Fruit fly (Drosophila melanogaster) whole organism, embryonic: ENCODE results near the gene Vm26Ac.

Experiments used
- Asciz ChIP-seq: fragments of 200-800 bp; sonication (Bioruptor generic); optimal IDR thresholded peaks from 2 replicates; lab custom pipeline; 2017; ENCODE audit warnings: missing biosample characterization, mild to moderate bottlenecking, missing genetic modification characterization, missing genetic modification reagents
- CG10565 ChIP-seq: fragments of 200-800 bp; sonication (Bioruptor generic); optimal IDR thresholded peaks from 3 replicates; lab custom pipeline; 2016; ENCODE audit warnings: missing biosample characterization, mild to moderate bottlenecking, missing genetic modification characterization
- CG1233 ChIP-seq: fragments of 200-800 bp; sonication (Bioruptor generic); optimal IDR thresholded peaks from 4 replicates; lab custom pipeline; 2018; ENCODE audit warnings: missing biosample characterization, mild to moderate bottlenecking, missing genetic modification characterization
- CG12769 ChIP-seq: fragments of 200-800 bp; sonication (Bioruptor generic); optimal IDR thresholded peaks from 2 replicates; lab custom pipeline; 2019; ENCODE audit warnings: missing biosample characterization, mild to moderate bottlenecking, missing genetic modification characterization, moderate library complexity
- CG13296 ChIP-seq: fragments of 200-800 bp; sonication (Bioruptor generic); optimal IDR thresholded peaks from 3 replicates; lab custom pipeline; 2018; ENCODE audit warnings: missing biosample characterization, mild to moderate bottlenecking, missing genetic modification characterization
- CG13775 ChIP-seq: fragments of 200-800 bp; sonication (Bioruptor generic); optimal IDR thresholded peaks from 3 replicates; lab custom pipeline; 2017; ENCODE audit warnings: missing biosample characterization, mild to moderate bottlenecking, missing genetic modification characterization
- CG14050 ChIP-seq: fragments of 200-800 bp; sonication (Bioruptor generic); IDR thresholded peaks from 3 replicates; pipeline ENCODE4 v1.3.6; 2022; ENCODE audit warnings: missing biosample characterization, missing genetic modification characterization
- CG1529 ChIP-seq: fragments of 200-800 bp; sonication (Bioruptor generic); optimal IDR thresholded peaks from 3 replicates; lab custom pipeline; 2018; ENCODE audit warnings: missing biosample characterization, missing genetic modification characterization
- CG1647 ChIP-seq: fragments of 200-800 bp; sonication (Bioruptor generic); optimal IDR thresholded peaks from 3 replicates; lab custom pipeline; 2016; ENCODE audit warnings: missing biosample characterization, missing genetic modification characterization
- CG17385 ChIP-seq: fragments of 200-800 bp; sonication (Bioruptor generic); optimal IDR thresholded peaks from 3 replicates; lab custom pipeline; 2018; ENCODE audit warnings: missing biosample characterization, mild to moderate bottlenecking, missing genetic modification characterization
- CG17912 ChIP-seq: fragments of 200-800 bp; sonication (Bioruptor generic); optimal IDR thresholded peaks from 2 replicates; lab custom pipeline; 2018; ENCODE audit warnings: missing biosample characterization, mild to moderate bottlenecking, missing genetic modification characterization
- CG18599 ChIP-seq: fragments of 200-800 bp; sonication (Bioruptor generic); optimal IDR thresholded peaks from 3 replicates; lab custom pipeline; 2017; ENCODE audit warnings: missing biosample characterization, missing genetic modification characterization, mild to moderate bottlenecking, moderate library complexity, missing genetic modification reagents
- CG2202 ChIP-seq: fragments of 200-800 bp; sonication (Bioruptor generic); optimal IDR thresholded peaks from 2 replicates; lab custom pipeline; 2018; ENCODE audit warnings: missing biosample characterization, mild to moderate bottlenecking, missing genetic modification characterization
- CG32767 ChIP-seq: fragments of 200-800 bp; sonication (Bioruptor generic); IDR thresholded peaks from 2 replicates; pipeline ENCODE4 v1.3.6; 2022; ENCODE audit warnings: missing biosample characterization, missing genetic modification characterization
- CG34376 ChIP-seq: fragments of 200-800 bp; sonication (Bioruptor generic); optimal IDR thresholded peaks from 2 replicates; lab custom pipeline; 2018; ENCODE audit warnings: missing biosample characterization, mild to moderate bottlenecking, missing genetic modification characterization
- CG4360 ChIP-seq: fragments of 200-800 bp; sonication (Bioruptor generic); IDR thresholded peaks from 2 replicates; pipeline ENCODE4 v1.3.6; 2022; ENCODE audit warnings: missing biosample characterization, missing genetic modification characterization
- CG6791 ChIP-seq: fragments of 200-800 bp; sonication (Bioruptor generic); IDR thresholded peaks from 3 replicates; pipeline ENCODE4 v1.3.6; 2022; ENCODE audit warnings: missing biosample characterization, missing genetic modification characterization; ENCODE audit not compliant: partially characterized antibody
- CG6854 ChIP-seq: fragments of 200-800 bp; sonication (Bioruptor generic); optimal IDR thresholded peaks from 3 replicates; lab custom pipeline; 2017; ENCODE audit warnings: missing biosample characterization, mild to moderate bottlenecking, missing genetic modification characterization
- CG7372 ChIP-seq: fragments of 200-800 bp; sonication (Bioruptor generic); IDR thresholded peaks from 2 replicates; pipeline ENCODE4 v1.3.6; 2022; ENCODE audit warnings: missing biosample characterization, missing genetic modification characterization
- CG8290 ChIP-seq, 3 experiments: fragments of 200-800 bp; sonication (Bioruptor generic); optimal IDR thresholded peaks; 2 replicates each; lab custom pipeline; 2016 to 2019; ENCODE audit warnings: missing biosample characterization in 3 of 3, missing genetic modification characterization in 3 of 3, mild to moderate bottlenecking in 2 of 3, moderate library complexity in 1 of 3
- CG9215 ChIP-seq: fragments of 200-800 bp; sonication (Bioruptor generic); IDR thresholded peaks from 2 replicates; pipeline ENCODE4 v1.3.6; 2022; ENCODE audit warnings: missing biosample characterization, missing genetic modification characterization
- Dek ChIP-seq: fragments of 200-800 bp; sonication (Bioruptor generic); optimal IDR thresholded peaks from 3 replicates; lab custom pipeline; 2019; ENCODE audit warnings: missing biosample characterization, mild to moderate bottlenecking, missing genetic modification characterization, moderate library complexity
- E2f2 ChIP-seq: fragments of 200-800 bp; sonication (Bioruptor generic); IDR thresholded peaks from 2 replicates; pipeline ENCODE4 v1.3.6; 2022; ENCODE audit warnings: missing biosample characterization, missing genetic modification characterization
- Elba2 ChIP-seq: fragments of 200-800 bp; sonication (Bioruptor generic); optimal IDR thresholded peaks from 3 replicates; lab custom pipeline; 2016; ENCODE audit warnings: missing biosample characterization, missing genetic modification characterization
- Fer2 ChIP-seq: fragments of 200-800 bp; sonication (Bioruptor generic); optimal IDR thresholded peaks from 2 replicates; lab custom pipeline; 2018; ENCODE audit warnings: missing biosample characterization, mild to moderate bottlenecking, missing genetic modification characterization, moderate library complexity
- Hand ChIP-seq: fragments of 200-800 bp; sonication (Bioruptor generic); optimal IDR thresholded peaks from 2 replicates; lab custom pipeline; 2017; ENCODE audit warnings: mild to moderate bottlenecking, missing biosample characterization, missing genetic modification reagents, missing genetic modification characterization
- Lpt ChIP-seq: fragments of >200 bp; optimal IDR thresholded peaks from 2 replicates; lab custom pipeline; 2018; ENCODE audit warnings: missing biosample characterization, missing genetic modification characterization
- MESR4 ChIP-seq: fragments of 200-800 bp; sonication (Bioruptor generic); optimal IDR thresholded peaks from 2 replicates; lab custom pipeline; 2018; ENCODE audit warnings: missing biosample characterization, mild to moderate bottlenecking, missing genetic modification characterization, moderate library complexity
- Nf-YA ChIP-seq: fragments of 200-800 bp; sonication (Bioruptor generic); IDR thresholded peaks from 2 replicates; pipeline ENCODE4 v1.3.6; 2022; ENCODE audit warnings: missing biosample characterization, missing genetic modification characterization
- PHDP ChIP-seq: fragments of 200-800 bp; sonication (Bioruptor generic); optimal IDR thresholded peaks from 3 replicates; lab custom pipeline; 2018; ENCODE audit warnings: missing biosample characterization, mild to moderate bottlenecking, missing genetic modification characterization, moderate library complexity
- Poxn ChIP-seq: fragments of 200-800 bp; sonication (Bioruptor generic); IDR thresholded peaks from 2 replicates; pipeline ENCODE4 v1.3.6; 2022; ENCODE audit warnings: missing biosample characterization, missing genetic modification characterization
- Ssrp ChIP-seq: fragments of 200-800 bp; sonication (Bioruptor generic); optimal IDR thresholded peaks from 2 replicates; lab custom pipeline; 2018; ENCODE audit warnings: missing biosample characterization, mild to moderate bottlenecking, missing genetic modification characterization, moderate library complexity
- abd-A ChIP-seq: fragments of 200-800 bp; sonication (Bioruptor generic); optimal IDR thresholded peaks from 3 replicates; lab custom pipeline; 2019; ENCODE audit warnings: missing biosample characterization, mild to moderate bottlenecking, missing genetic modification characterization, moderate library complexity
- dmrt11E ChIP-seq: fragments of 200-800 bp; sonication (Bioruptor generic); optimal IDR thresholded peaks from 3 replicates; lab custom pipeline; 2018; ENCODE audit warnings: missing biosample characterization, mild to moderate bottlenecking, missing genetic modification characterization, moderate library complexity
- dysf ChIP-seq: fragments of 200-800 bp; sonication (Bioruptor generic); IDR thresholded peaks from 3 replicates; pipeline ENCODE4 v1.3.6; 2022; ENCODE audit warnings: missing biosample characterization, missing genetic modification characterization
- ewg ChIP-seq: fragments of 200-800 bp; sonication (Bioruptor generic); optimal IDR thresholded peaks from 3 replicates; lab custom pipeline; 2017; ENCODE audit warnings: mild to moderate bottlenecking, missing biosample characterization, missing genetic modification reagents, missing genetic modification characterization
- fd64A ChIP-seq: fragments of 200-800 bp; sonication (Bioruptor generic); optimal IDR thresholded peaks from 3 replicates; lab custom pipeline; 2018; ENCODE audit warnings: missing biosample characterization, mild to moderate bottlenecking, missing genetic modification characterization
- gfzf ChIP-seq: fragments of 200-800 bp; sonication (Bioruptor generic); optimal IDR thresholded peaks from 2 replicates; lab custom pipeline; 2016; ENCODE audit warnings: missing biosample characterization, mild to moderate bottlenecking, missing genetic modification characterization, moderate library complexity
- gro ChIP-seq: fragments of 200-800 bp; sonication (Bioruptor generic); optimal IDR thresholded peaks from 2 replicates; lab custom pipeline; 2016; ENCODE audit warnings: missing biosample characterization, missing genetic modification characterization
- hbn ChIP-seq: fragments of 200-800 bp; sonication (Bioruptor generic); IDR thresholded peaks from 2 replicates; pipeline ENCODE4 v1.3.6; 2022; ENCODE audit warnings: missing biosample characterization, missing genetic modification characterization; ENCODE audit not compliant: partially characterized antibody
- jigr1 ChIP-seq: fragments of 200-800 bp; sonication (Bioruptor generic); IDR thresholded peaks from 3 replicates; pipeline ENCODE4 v1.3.6; 2022; ENCODE audit warnings: missing biosample characterization, missing genetic modification characterization
- jing ChIP-seq: fragments of 200-800 bp; sonication (Bioruptor generic); optimal IDR thresholded peaks from 2 replicates; lab custom pipeline; 2018; ENCODE audit warnings: missing biosample characterization, mild to moderate bottlenecking, missing genetic modification characterization
- lilli ChIP-seq: fragments of 200-800 bp; sonication (Bioruptor generic); optimal IDR thresholded peaks from 3 replicates; lab custom pipeline; 2016; ENCODE audit warnings: missing biosample characterization, missing genetic modification characterization
- lmd ChIP-seq: fragments of 200-800 bp; sonication (Bioruptor generic); IDR thresholded peaks from 2 replicates; pipeline ENCODE4 v1.3.6; 2022; ENCODE audit warnings: missing biosample characterization, missing genetic modification characterization
- nom ChIP-seq: fragments of 200-800 bp; sonication (Bioruptor generic); optimal IDR thresholded peaks from 2 replicates; lab custom pipeline; 2017; ENCODE audit warnings: missing biosample characterization, missing genetic modification characterization, mild to moderate bottlenecking, moderate library complexity, missing genetic modification reagents
- org-1 ChIP-seq: fragments of 200-800 bp; sonication (Bioruptor generic); optimal IDR thresholded peaks from 2 replicates; lab custom pipeline; 2017; ENCODE audit warnings: missing biosample characterization, missing genetic modification characterization
- pan ChIP-seq, 4 experiments: fragments of >200 bp in 3 of 4; fragments of 200-800 bp in 1 of 4; sonication (Bioruptor generic) in 1 of 4; optimal IDR thresholded peaks in 3 of 4; IDR thresholded peaks in 1 of 4; 2 replicates each; pipeline versions ENCODE4 v1.3.6 to Lab custom; 2017 to 2022; ENCODE audit warnings: missing biosample characterization in 2 of 4, missing genetic modification characterization in 2 of 4, mixed read lengths in 1 of 4
- sens-2 ChIP-seq: fragments of 200-800 bp; sonication (Bioruptor generic); IDR thresholded peaks from 2 replicates; pipeline ENCODE4 v1.3.6; 2022; ENCODE audit warnings: missing biosample characterization, missing genetic modification characterization
- twi ChIP-seq: fragments of 200-800 bp; optimal IDR thresholded peaks from 2 replicates; lab custom pipeline; 2019; ENCODE audit warnings: missing biosample characterization, mild to moderate bottlenecking, missing genetic modification characterization, moderate library complexity

Gene Vm26Ac

DNA sequence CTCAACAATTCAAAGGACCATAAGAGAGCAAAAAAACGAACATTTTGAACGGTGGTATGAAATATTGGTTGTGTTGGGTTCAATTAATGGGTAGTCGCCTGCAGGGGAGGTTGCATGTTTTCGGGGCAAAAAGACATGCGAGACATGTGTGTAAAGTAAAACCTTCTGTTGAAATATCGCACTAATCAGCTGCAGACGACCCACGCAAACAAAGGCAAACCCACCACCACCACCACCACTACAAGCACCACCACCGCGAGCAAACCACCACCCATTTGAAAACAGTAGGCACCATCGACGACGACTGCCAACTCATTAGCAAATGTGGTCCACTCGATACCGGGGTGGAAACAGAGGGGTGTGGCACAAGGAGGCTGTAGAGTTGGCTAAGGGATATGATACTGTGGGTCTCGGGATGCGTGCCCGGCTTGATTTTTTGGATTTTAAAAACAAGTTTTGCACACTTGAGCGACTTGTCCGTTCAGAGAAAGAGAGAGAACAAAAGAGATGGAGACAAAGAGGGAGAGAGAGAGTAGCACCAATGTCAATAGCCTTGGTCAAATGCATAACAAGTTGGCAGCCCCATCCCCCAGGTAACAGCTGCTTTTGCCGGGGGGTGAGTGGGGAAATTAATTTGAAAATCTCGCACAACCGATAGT lies 18.8 kb upstream of the Vm26Ac start (continued):
- TF ChIP-seq CG34376, result peak; percentile 11
- no peak for TF ChIP-seq CG1233
- no peak for TF ChIP-seq Lpt (GFP tag; lab: Kevin White, UChicago)
- TF ChIP-seq CG17385, result no peak
- TF ChIP-seq CG18599, result peak; percentile 46
- no peak for TF ChIP-seq CG13775
- no peak for TF ChIP-seq Asciz (GFP tag; lab: Kevin White, UChicago)
- no peak for TF ChIP-seq dmrt11E
- TF ChIP-seq E2f2 (GFP tag; lab: Robert Waterston, UW), result no peak
- no peak for TF ChIP-seq CG14050 (GFP tag; lab: Robert Waterston, UW)
- no peak for TF ChIP-seq jing
- TF ChIP-seq nom (GFP tag; lab: Kevin White, UChicago), result peak; percentile 67
- TF ChIP-seq CG32767 (GFP tag; lab: Robert Waterston, UW), result no peak
- no peak for TF ChIP-seq CG13296
- TF ChIP-seq twi, result peak; percentile 79
- no peak for TF ChIP-seq CG7372 (GFP tag; lab: Robert Waterston, UW)
- TF ChIP-seq Hand, result no peak
- TF ChIP-seq ewg (GFP tag; lab: Kevin White, UChicago), result peak; percentile 37
- no peak for TF ChIP-seq jigr1
- TF ChIP-seq pan (optimal IDR thresholded peaks at IDR 0.05; lab: Kevin White, UChicago), result no peak
- TF ChIP-seq pan (GFP tag; optimal IDR thresholded peaks at IDR 0.05 in 1 of 2, IDR thresholded peaks at IDR 0.05 in 1 of 2), result no peak
- no peak for TF ChIP-seq MESR4
- no peak for TF ChIP-seq CG6854
- TF ChIP-seq Dek (tag; lab: Kevin White, UChicago), result peak; percentile 1
- TF ChIP-seq CG6791 (GFP tag; lab: Robert Waterston, UW), result no peak
- TF ChIP-seq CG9215 (GFP tag; lab: Robert Waterston, UW), result no peak
- TF ChIP-seq Nf-YA, result no peak
- TF ChIP-seq PHDP (tag; lab: Kevin White, UChicago), result no peak
- TF ChIP-seq CG1529 (GFP tag; lab: Kevin White, UChicago), result no peak
- no peak for TF ChIP-seq dysf
- no peak for TF ChIP-seq CG2202 (tag; lab: Kevin White, UChicago)
- TF ChIP-seq Poxn, result no peak
- TF ChIP-seq Ssrp (tag; lab: Kevin White, UChicago), result no peak
- TF ChIP-seq org-1 (GFP tag; lab: Kevin White, UChicago), result no peak
- no peak for TF ChIP-seq CG10565 (GFP tag; lab: Kevin White, UChicago)
- TF ChIP-seq fd64A, result no peak
- TF ChIP-seq CG17912, result no peak
- TF ChIP-seq sens-2, result no peak
- TF ChIP-seq CG12769, result peak; percentile 34
- peak; percentile 88 for TF ChIP-seq abd-A (tag; lab: Kevin White, UChicago)
- peak; percentile 7 for TF ChIP-seq lilli
- TF ChIP-seq gro, result no peak
- TF ChIP-seq CG4360, result no peak
- TF ChIP-seq CG1647, result no peak
- no peak for TF ChIP-seq Fer2 (tag; lab: Kevin White, UChicago)
- TF ChIP-seq gfzf (GFP tag; lab: Kevin White, UChicago), result no peak
- no peak for TF ChIP-seq CG8290 (GFP tag; optimal IDR thresholded peaks at IDR 0.05; lab: Kevin White, UChicago)
- TF ChIP-seq CG8290 (tag; optimal IDR thresholded peaks at IDR 0.05; lab: Kevin White, UChicago), result peak in 1 of 2 experiments; percentile 17
- TF ChIP-seq lmd (GFP tag; lab: Robert Waterston, UW), result no peak
- TF ChIP-seq Elba2 (GFP tag; lab: Kevin White, UChicago), result no peak
- TF ChIP-seq hbn, result no peak
